Worm (Caenorhabditis elegans): Measurements from ENCODE around the gene F55G1.15.

Gene F55G1.15

ce11 chrIV:7488457-7488783 is 12.8 kb downstream of the F55G1.15 start:
- TF ChIP-seq nhr-43 (tag; optimal IDR thresholded peaks at IDR 0.05; ENCODE audit: poor library complexity, severe bottlenecking): no peak
- TF ChIP-seq fos-1 (tag; optimal IDR thresholded peaks at IDR 0.05): no peak
- no peak for TF ChIP-seq zag-1 (tag; optimal IDR thresholded peaks at IDR 0.05)
- no peak for TF ChIP-seq nhr-76 (tag; optimal IDR thresholded peaks at IDR 0.05)

- no peak for TF ChIP-seq ZK546.5 (tag; optimal IDR thresholded peaks at IDR 0.05)
- TF ChIP-seq lsy-12 (tag; optimal IDR thresholded peaks at IDR 0.05): peak; percentile 6
- TF ChIP-seq lin-39 (tag; optimal IDR thresholded peaks at IDR 0.05): no peak
- no peak for TF ChIP-seq fkh-10 (GFP tag; optimal IDR thresholded peaks at IDR 0.05)
- TF ChIP-seq pqm-1 (tag; optimal IDR thresholded peaks at IDR 0.05): peak; percentile 33
- TF ChIP-seq unc-39 (tag; optimal IDR thresholded peaks at IDR 0.05): no peak
- TF ChIP-seq lin-15B (tag; optimal IDR thresholded peaks at IDR 0.05): peak; percentile 4
- no peak for TF ChIP-seq nhr-12 (tag; optimal IDR thresholded peaks at IDR 0.05)
- peak; percentile 90 for TF ChIP-seq nhr-25 (tag; optimal IDR thresholded peaks at IDR 0.05)
- no peak for TF ChIP-seq mdl-1 (tag; optimal IDR thresholded peaks at IDR 0.05)
- TF ChIP-seq elt-2 (tag; optimal IDR thresholded peaks at IDR 0.05): peak; percentile 27
- no peak for TF ChIP-seq nhr-77 (tag; optimal IDR thresholded peaks at IDR 0.05)
- no peak for TF ChIP-seq mml-1 (tag; optimal IDR thresholded peaks at IDR 0.05)
- peak; percentile 51 for TF ChIP-seq nhr-43 (tag; optimal IDR thresholded peaks at IDR 0.05; ENCODE audit: poor library complexity, severe bottlenecking)
- TF ChIP-seq pha-4 (tag; optimal IDR thresholded peaks at IDR 0.05): peak; percentile 43
- TF ChIP-seq snpc-4 (tag; optimal IDR thresholded peaks at IDR 0.05): peak; percentile 6
Measured at ce11 chrIV:7487554-7488456, 13.4 kb downstream of the F55G1.15 start, which contains the start of the genes his-60 and his-59. Gene his-60 (minus strand): TSS chrIV:7487992. Gene his-59 (plus strand): TSS chrIV:7488249.

- TF ChIP-seq pha-4 (tag; optimal IDR thresholded peaks at IDR 0.05) (peak; percentile 73), jun-1 (tag; optimal IDR thresholded peaks at IDR 0.05) (peak; percentile 43), lsy-12 (tag; optimal IDR thresholded peaks at IDR 0.05) (peak; percentile 63), fos-1 (tag; optimal IDR thresholded peaks at IDR 0.05) (no peak), elt-2 (tag; optimal IDR thresholded peaks at IDR 0.05) (peak; percentile 83), elt-1 (tag; optimal IDR thresholded peaks at IDR 0.05) (peak; percentile 42), lin-15B (tag; optimal IDR thresholded peaks at IDR 0.05) (peak; percentile 13), tbx-2 (tag; optimal IDR thresholded peaks at IDR 0.05) (no peak), nhr-25 (tag; optimal IDR thresholded peaks at IDR 0.05) (peak; percentile 85), aly-2 (tag; optimal IDR thresholded peaks at IDR 0.05) (no peak), ZK546.5 (tag; optimal IDR thresholded peaks at IDR 0.05) (no peak), nfya-1 (tag; optimal IDR thresholded peaks at IDR 0.05; ENCODE audit: insufficient read depth) (peak; percentile 49), nhr-43 (tag; optimal IDR thresholded peaks at IDR 0.05; ENCODE audit: poor library complexity, severe bottlenecking) (peak; percentile 18), pqm-1 (tag; optimal IDR thresholded peaks at IDR 0.05) (peak; percentile 52), snpc-4 (tag; optimal IDR thresholded peaks at IDR 0.05) (peak; percentile 82)
Measured at ce11 chrIV:7486201-7486947, 14.9 kb downstream of the F55G1.15 start, which contains the start of the genes his-61 and his-62. Gene his-61 (minus strand): TSS chrIV:7486217. Gene his-62 (plus strand): TSS chrIV:7486545.

ce11 chrIV:7478134-7478533 is 23.1 kb downstream of the F55G1.15 start, which contains the start of gene rod-1:
Gene rod-1 (plus strand): TSS chrIV:7478452.
- TF ChIP-seq lin-39 (tag; optimal IDR thresholded peaks at IDR 0.05) (no peak), nhr-77 (tag; optimal IDR thresholded peaks at IDR 0.05) (no peak), skn-1 (tag; optimal IDR thresholded peaks at IDR 0.05) (no peak), R02D3.7 (tag; optimal IDR thresholded peaks at IDR 0.05) (no peak), tbx-2 (tag; optimal IDR thresholded peaks at IDR 0.05) (no peak), nhr-25 (tag; optimal IDR thresholded peaks at IDR 0.05) (no peak), unc-62 (GFP tag; optimal IDR thresholded peaks at IDR 0.05) (no peak), pha-4 (tag; optimal IDR thresholded peaks at IDR 0.05) (no peak), mdl-1 (tag; optimal IDR thresholded peaks at IDR 0.05) (no peak), fkh-10 (GFP tag; optimal IDR thresholded peaks at IDR 0.05) (no peak), egl-5 (tag; optimal IDR thresholded peaks at IDR 0.05) (no peak), ceh-28 (tag; optimal IDR thresholded peaks at IDR 0.05) (no peak), nhr-76 (tag; optimal IDR thresholded peaks at IDR 0.05) (no peak), sea-2 (GFP tag; optimal IDR thresholded peaks at IDR 0.05) (no peak)

All from whole organism, L3 larva.